Worm (Caenorhabditis elegans): ENCODE results near the gene F14D7.12.

Gene F14D7.12

DNA sequence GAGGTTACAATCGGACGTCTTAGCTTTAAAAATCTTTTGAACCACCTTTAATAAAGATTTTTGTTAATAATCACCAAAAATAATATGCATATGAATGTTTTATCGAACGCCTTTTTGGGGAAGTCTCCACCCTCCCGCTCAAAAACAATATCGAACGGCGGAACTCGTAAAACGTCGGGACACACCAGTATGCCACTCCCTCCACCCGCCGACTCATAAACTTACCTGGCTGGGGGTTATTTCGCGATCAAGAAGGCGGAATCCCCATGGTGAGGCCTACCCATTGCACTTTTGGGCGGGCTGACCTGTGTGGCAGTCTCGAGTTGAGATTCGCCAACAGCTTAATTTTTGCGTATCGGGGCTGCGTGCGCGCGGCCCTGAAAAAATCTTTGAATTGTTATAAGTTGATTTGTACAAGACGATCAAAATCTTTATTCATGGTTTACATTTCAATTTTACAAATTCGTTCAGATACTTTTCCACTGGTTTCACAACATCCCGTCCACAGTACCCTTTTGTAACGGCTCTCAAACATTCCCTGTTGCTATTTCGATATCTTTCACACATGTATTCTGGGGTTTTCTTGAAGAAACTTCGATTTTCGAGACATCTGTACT is 32.4 kb upstream of the F14D7.12 start (continued):
- TF ChIP-seq zfh-2 (GFP tag; conservative IDR thresholded peaks at IDR 0.05) (no peak), Y67H2A.10 (GFP tag; conservative IDR thresholded peaks at IDR 0.05) (no peak), F49E8.2 (tag; optimal IDR thresholded peaks at IDR 0.05; ENCODE audit: insufficient read depth) (peak; percentile 23), hmg-1.2 (GFP tag; IDR thresholded peaks at IDR 0.05) (peak; percentile 59; the same call in 1 of the 2 replicates), Y56A3A.18 (GFP tag; IDR thresholded peaks at IDR 0.05) (no peak), egl-18 (GFP tag; IDR thresholded peaks at IDR 0.05) (no peak), bed-2 (GFP tag; IDR thresholded peaks at IDR 0.05) (no peak), chd-7 (tag; optimal IDR thresholded peaks at IDR 0.05) (no peak), ets-4 (GFP tag; optimal IDR thresholded peaks at IDR 0.05) (no peak), nhr-27 (tag; optimal IDR thresholded peaks at IDR 0.05) (no peak), F33H1.4 (GFP tag; IDR thresholded peaks at IDR 0.05) (peak; percentile 38; the same call in 1 of the 2 replicates), ccch-3 (GFP tag; optimal IDR thresholded peaks at IDR 0.05) (no peak), madf-10 (tag; optimal IDR thresholded peaks at IDR 0.05) (no peak), bed-1 (GFP tag; IDR thresholded peaks at IDR 0.05) (no peak), akir-1 (GFP tag; optimal IDR thresholded peaks at IDR 0.05) (no peak), hlh-26 (GFP tag; conservative IDR thresholded peaks at IDR 0.05) (no peak), nfya-1 (tag; optimal IDR thresholded peaks at IDR 0.05; ENCODE audit: borderline replicate concordance, insufficient read depth) (no peak), F57C9.4 (tag; optimal IDR thresholded peaks at IDR 0.05) (no peak), unc-62 (GFP tag; optimal IDR thresholded peaks at IDR 0.05) (no peak), attf-3 (GFP tag; conservative IDR thresholded peaks at IDR 0.05) (no peak), tlf-1 (GFP tag; optimal IDR thresholded peaks at IDR 0.05) (no peak), tbp1 (GFP tag; optimal IDR thresholded peaks at IDR 0.05) (peak; percentile 23), let-526 (GFP tag; IDR thresholded peaks at IDR 0.05) (no peak), snpc-1.1 (tag; optimal IDR thresholded peaks at IDR 0.05; ENCODE audit: insufficient read depth) (peak; percentile 92), F57A8.1 (GFP tag; optimal IDR thresholded peaks at IDR 0.05) (no peak), hrde-1 (tag; optimal IDR thresholded peaks at IDR 0.05; ENCODE audit: borderline replicate concordance) (peak; percentile 30), rcor-1 (GFP tag; IDR thresholded peaks at IDR 0.05) (peak; percentile 76), attf-5 (GFP tag; optimal IDR thresholded peaks at IDR 0.05) (no peak), ztf-6 (GFP tag; IDR thresholded peaks at IDR 0.05) (no peak), ztf-3 (GFP tag; optimal IDR thresholded peaks at IDR 0.05) (no peak), sdz-38 (tag; optimal IDR thresholded peaks at IDR 0.05) (no peak), Y95B8A.8 (GFP tag; IDR thresholded peaks at IDR 0.05) (no peak), sptf-2 (GFP tag; optimal IDR thresholded peaks at IDR 0.05) (peak; percentile 26), ztf-28 (GFP tag; IDR thresholded peaks at IDR 0.05) (0 out of 2 replicates have a peak, but pooled peaks have one; percentile 5), F55B11.4 (tag; optimal IDR thresholded peaks at IDR 0.05; ENCODE audit: borderline replicate concordance, insufficient read depth) (no peak), athp-1 (tag; optimal IDR thresholded peaks at IDR 0.05) (no peak), ztf-22 (GFP tag; optimal IDR thresholded peaks at IDR 0.05) (no peak), zim-3 (tag; optimal IDR thresholded peaks at IDR 0.05) (no peak), madf-8 (GFP tag; conservative IDR thresholded peaks at IDR 0.05) (0 out of 2 replicates have a peak, but pooled peaks have one; percentile 15), ztf-26 (tag; optimal IDR thresholded peaks at IDR 0.05) (no peak), fkh-3 (tag; optimal IDR thresholded peaks at IDR 0.05) (no peak), pha-4 (tag; optimal IDR thresholded peaks at IDR 0.05) (no peak), hlh-12 (tag; optimal IDR thresholded peaks at IDR 0.05) (no peak), lin-40 (tag; optimal IDR thresholded peaks at IDR 0.05) (no peak), snpc-4 (GFP tag; optimal IDR thresholded peaks at IDR 0.05) (peak; percentile 92), snpc-4 (tag; optimal IDR thresholded peaks at IDR 0.05) (peak; percentile 82 to 96 (median 93)), mxl-1 (tag; optimal IDR thresholded peaks at IDR 0.05) (no peak), efl-1 (GFP tag; optimal IDR thresholded peaks at IDR 0.05) (no peak)

Measured in whole organism, young adult.